Worm (Caenorhabditis elegans): ENCODE data around the gene msh-5.

- TF ChIP-seq ama-1 (optimal IDR thresholded peaks at IDR 0.05): no peak
- TF ChIP-seq Y55F3AM.14 (GFP tag; optimal IDR thresholded peaks at IDR 0.05): no peak
- TF ChIP-seq snpc-4 (tag; optimal IDR thresholded peaks at IDR 0.05): no peak
- no peak for TF ChIP-seq lin-39 (tag; optimal IDR thresholded peaks at IDR 0.05)
- no peak for TF ChIP-seq unc-39 (tag; optimal IDR thresholded peaks at IDR 0.05)
- no peak for TF ChIP-seq ztf-11 (tag; optimal IDR thresholded peaks at IDR 0.05)
- TF ChIP-seq elt-1 (tag; optimal IDR thresholded peaks at IDR 0.05): no peak
- no peak for TF ChIP-seq nhr-77 (tag; optimal IDR thresholded peaks at IDR 0.05)
- TF ChIP-seq sma-9 (GFP tag; optimal IDR thresholded peaks at IDR 0.05): no peak
- TF ChIP-seq sma-9 (tag; optimal IDR thresholded peaks at IDR 0.05): no peak
- no peak for TF ChIP-seq elt-3 (tag; optimal IDR thresholded peaks at IDR 0.05)
- no peak for TF ChIP-seq blmp-1 (tag; optimal IDR thresholded peaks at IDR 0.05; ENCODE audit: insufficient read depth)
- no peak for TF ChIP-seq mdl-1 (tag; optimal IDR thresholded peaks at IDR 0.05)
Observed at ce11 chrIV:13108430-13108829, 46.6 kb upstream of the msh-5 start.
